Fruit fly (Drosophila melanogaster): ENCODE data around the gene AIF.

Gene AIF

dm6 chr2L:2177312-2177968, 25.9 kb downstream of the AIF start (continued):
- peak; percentile 49 for TF ChIP-seq fd96Cb (tag; optimal IDR thresholded peaks at IDR 0.05)
- TF ChIP-seq Lhr (GFP tag; optimal IDR thresholded peaks at IDR 0.05), result no peak
- no peak for TF ChIP-seq Ets97D (GFP tag; optimal IDR thresholded peaks at IDR 0.05)
- no peak for TF ChIP-seq HmgZ (tag; optimal IDR thresholded peaks at IDR 0.05)
- TF ChIP-seq CG14050 (GFP tag; IDR thresholded peaks at IDR 0.05), result peak; percentile 45; the same call in 2 of the 3 replicates
- TF ChIP-seq phol (tag; optimal IDR thresholded peaks at IDR 0.05), result peak; percentile 38
- 0 out of 3 replicates have a peak, but pooled peaks have one; percentile 8 for TF ChIP-seq gce (GFP tag; IDR thresholded peaks at IDR 0.05)
- TF ChIP-seq pzg (GFP tag; optimal IDR thresholded peaks at IDR 0.05), result no peak
- TF ChIP-seq shn (GFP tag; optimal IDR thresholded peaks at IDR 0.05), result peak; percentile 73
- no peak for TF ChIP-seq tna (GFP tag; IDR thresholded peaks at IDR 0.05; ENCODE audit: partially characterized antibody)
- peak; percentile 32 for TF ChIP-seq caup (GFP tag; optimal IDR thresholded peaks at IDR 0.05; ENCODE audit: severe bottlenecking)
- peak; percentile 42 for TF ChIP-seq CG9727 (GFP tag; optimal IDR thresholded peaks at IDR 0.05)
- TF ChIP-seq CG17361 (GFP tag; IDR thresholded peaks at IDR 0.05), result peak; percentile 39; the same call in 1 of the 3 replicates
- peak; percentile 45 for TF ChIP-seq pb (GFP tag; optimal IDR thresholded peaks at IDR 0.05)
- peak; percentile 50 for TF ChIP-seq CG6813 (GFP tag; optimal IDR thresholded peaks at IDR 0.05)
- no peak for TF ChIP-seq YL-1 (GFP tag; optimal IDR thresholded peaks at IDR 0.05)
- peak; percentile 75 for TF ChIP-seq CG2120 (GFP tag; optimal IDR thresholded peaks at IDR 0.05)
- TF ChIP-seq Neu2 (GFP tag; optimal IDR thresholded peaks at IDR 0.05; ENCODE audit: borderline replicate concordance), result no peak
- peak; percentile 0 for TF ChIP-seq fd3F (GFP tag; optimal IDR thresholded peaks at IDR 0.05)
- TF ChIP-seq CG17328 (GFP tag; IDR thresholded peaks at IDR 0.05), result peak; percentile 53; the same call in 1 of the 2 replicates
- TF ChIP-seq Trl (optimal IDR thresholded peaks at IDR 0.05), result no peak
- peak; percentile 41 for TF ChIP-seq Trl (GFP tag; optimal IDR thresholded peaks at IDR 0.05)
- TF ChIP-seq ERR (GFP tag; optimal IDR thresholded peaks at IDR 0.05), result no peak
- TF ChIP-seq fu2 (GFP tag; optimal IDR thresholded peaks at IDR 0.05), result no peak
- peak; percentile 44 for TF ChIP-seq HHEX (GFP tag; optimal IDR thresholded peaks at IDR 0.05)
- TF ChIP-seq Pdp1 (GFP tag; optimal IDR thresholded peaks at IDR 0.05), result peak; percentile 47 to 59
- TF ChIP-seq lbe (GFP tag; optimal IDR thresholded peaks at IDR 0.05), result peak; percentile 4
- peak; percentile 49 for TF ChIP-seq CG3281 (GFP tag; optimal IDR thresholded peaks at IDR 0.05)
- peak; percentile 93 for TF ChIP-seq Med (GFP tag)
- no peak for TF ChIP-seq nom (GFP tag; optimal IDR thresholded peaks at IDR 0.05)
- TF ChIP-seq tap (tag; optimal IDR thresholded peaks at IDR 0.05), result peak; percentile 2
- no peak for TF ChIP-seq CG7963 (GFP tag; IDR thresholded peaks at IDR 0.05; ENCODE audit: partially characterized antibody)
- TF ChIP-seq pnt (GFP tag; optimal IDR thresholded peaks at IDR 0.05), result no peak
- peak; percentile 29; the same call in 1 of the 3 replicates for TF ChIP-seq tgo (GFP tag; IDR thresholded peaks at IDR 0.05)
- TF ChIP-seq Lpt (GFP tag; optimal IDR thresholded peaks at IDR 0.05), result no peak
- peak; percentile 56; the same call in 1 of the 2 replicates for TF ChIP-seq HLH3B (GFP tag; IDR thresholded peaks at IDR 0.05)
- TF ChIP-seq CG4282 (GFP tag; optimal IDR thresholded peaks at IDR 0.05), result peak; percentile 88
- TF ChIP-seq dmrt11E (tag; optimal IDR thresholded peaks at IDR 0.05), result peak; percentile 26
- no peak for TF ChIP-seq amos (GFP tag; IDR thresholded peaks at IDR 0.05; ENCODE audit: partially characterized antibody)
- TF ChIP-seq Sin3A (optimal IDR thresholded peaks at IDR 0.05), result no peak
- peak; percentile 31 for TF ChIP-seq CG8388 (GFP tag; optimal IDR thresholded peaks at IDR 0.05)
- TF ChIP-seq CG16779 (GFP tag; IDR thresholded peaks at IDR 0.05), result no peak
- no peak for TF ChIP-seq NFAT (GFP tag; IDR thresholded peaks at IDR 0.05)
- no peak for TF ChIP-seq GATAe (GFP tag; conservative IDR thresholded peaks at IDR 0.05)
- TF ChIP-seq cato (GFP tag; optimal IDR thresholded peaks at IDR 0.05; ENCODE audit: borderline replicate concordance), result no peak
- no peak for TF ChIP-seq luna (GFP tag; optimal IDR thresholded peaks at IDR 0.05)
- no peak for TF ChIP-seq klu (GFP tag; IDR thresholded peaks at IDR 0.05)
- peak; percentile 62 for TF ChIP-seq Meics (GFP tag; optimal IDR thresholded peaks at IDR 0.05)
- TF ChIP-seq lab (GFP tag; optimal IDR thresholded peaks at IDR 0.05), result peak; percentile 23
